Worm (Caenorhabditis elegans): ENCODE measurements around the gene ttr-20.
A peak's percentile ranks its signal among the peaks of the same experiment; 100 is the strongest.

Gene ttr-20

DNA sequence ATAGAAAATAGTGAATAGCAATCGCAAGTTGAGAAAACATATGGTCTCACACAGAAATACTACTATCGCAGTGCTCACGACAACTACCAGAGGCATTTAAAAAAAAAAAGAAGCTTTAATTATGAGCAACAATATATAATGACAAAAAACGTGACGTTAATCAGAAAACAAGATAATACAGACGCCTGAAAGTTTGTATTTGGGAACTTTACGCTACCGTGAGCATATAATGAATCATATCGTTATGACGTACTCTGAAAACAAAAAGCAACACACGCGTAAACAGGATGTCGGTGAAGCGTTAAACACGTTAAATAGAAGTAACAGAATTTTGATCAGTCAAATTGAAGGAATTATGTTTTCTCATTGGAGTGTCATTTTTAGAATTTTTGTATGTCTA, 20.7 kb upstream of the ttr-20 start, which contains the start of gene srbc-71:
srbc-71 (minus strand) TSS at position 101 of the 400 bp plus-strand sequence.
- TF ChIP-seq nhr-237 (tag; optimal IDR thresholded peaks at IDR 0.05), result no peak
- no peak for TF ChIP-seq ceh-39 (tag; optimal IDR thresholded peaks at IDR 0.05)
- no peak for TF ChIP-seq M03D4.4 (tag; optimal IDR thresholded peaks at IDR 0.05)
- no peak for TF ChIP-seq drap-1 (GFP tag; optimal IDR thresholded peaks at IDR 0.05)

- TF ChIP-seq ceh-39 (tag; optimal IDR thresholded peaks at IDR 0.05) (no peak), pha-4 (tag; optimal IDR thresholded peaks at IDR 0.05) (no peak), drap-1 (GFP tag; optimal IDR thresholded peaks at IDR 0.05) (no peak), lsy-2 (tag; optimal IDR thresholded peaks at IDR 0.05) (no peak), ztf-11 (tag; optimal IDR thresholded peaks at IDR 0.05) (no peak), nhr-237 (tag; optimal IDR thresholded peaks at IDR 0.05) (no peak), ceh-43 (GFP tag; optimal IDR thresholded peaks at IDR 0.05) (no peak), mls-2 (tag; optimal IDR thresholded peaks at IDR 0.05) (no peak), ham-2 (GFP tag; optimal IDR thresholded peaks at IDR 0.05) (no peak)
Measured at ce11 chrIV:4227917-4228316, 18.7 kb upstream of the ttr-20 start, which contains the start of gene srbc-70. TSS of gene srbc-70 (minus strand) at chrIV:4228017.

DNA sequence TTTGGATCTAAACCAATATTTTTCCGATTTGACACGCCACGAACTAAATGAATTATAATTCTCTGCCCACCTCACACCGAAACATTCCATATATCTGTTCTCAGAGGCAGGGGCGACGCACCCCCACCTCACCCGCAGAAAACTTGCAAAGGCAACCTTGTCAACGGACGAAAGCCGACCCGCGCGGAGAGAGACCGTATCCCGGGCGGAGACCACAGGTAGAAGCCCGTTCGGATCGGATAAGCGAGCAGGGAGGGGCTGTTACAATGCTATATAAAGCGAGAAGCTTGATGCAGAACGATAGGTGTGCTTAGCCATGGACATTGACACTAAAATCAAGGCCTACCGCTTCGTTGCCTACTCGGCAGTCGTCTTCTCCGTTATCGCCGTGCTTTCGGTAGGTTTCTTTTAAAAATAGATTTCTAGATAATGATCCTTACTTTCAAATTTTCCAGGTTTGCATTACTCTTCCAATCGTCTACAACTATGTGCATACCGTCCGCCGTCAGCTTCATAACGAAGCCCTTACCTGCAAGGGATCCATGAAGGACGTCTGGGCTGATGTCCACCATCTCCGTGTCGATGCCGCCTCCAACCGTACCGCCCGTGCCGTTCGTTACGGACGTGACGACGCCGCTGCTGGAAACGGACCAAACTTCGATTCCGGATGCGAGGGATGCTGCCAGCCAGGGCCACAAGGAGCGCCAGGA, 11.1 kb upstream of the ttr-20 start, which contains the start of the genes zipt-2.2 and dpy-13:
zipt-2.2 (minus strand) TSS at position 51 of the 710 bp plus-strand sequence.
dpy-13 (plus strand) TSS at position 300 of the 710 bp plus-strand sequence.
- TF ChIP-seq lsy-2 (tag; optimal IDR thresholded peaks at IDR 0.05), result no peak
- TF ChIP-seq ham-2 (GFP tag; optimal IDR thresholded peaks at IDR 0.05), result peak; percentile 68

DNA sequence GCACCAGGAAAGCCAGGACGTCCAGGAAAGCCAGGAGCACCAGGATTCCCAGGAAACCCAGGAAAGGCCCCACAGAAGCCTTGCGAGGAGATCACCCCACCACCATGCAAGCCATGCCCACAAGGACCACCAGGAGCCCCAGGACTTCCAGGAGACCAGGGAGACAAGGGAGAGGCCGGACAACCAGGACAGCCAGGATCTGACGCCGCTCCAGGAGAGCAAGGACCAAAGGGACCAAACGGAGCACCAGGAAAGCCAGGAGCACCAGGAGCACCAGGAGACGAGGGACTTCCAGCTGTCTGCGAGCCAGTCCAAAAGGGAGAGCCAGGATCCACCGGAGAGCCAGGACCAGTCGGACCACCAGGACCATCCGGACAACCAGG, 10.6 kb upstream of the ttr-20 start:
- no peak for TF ChIP-seq unc-62 (GFP tag; optimal IDR thresholded peaks at IDR 0.05)
- TF ChIP-seq unc-120 (tag; optimal IDR thresholded peaks at IDR 0.05; ENCODE audit: poor library complexity, severe bottlenecking), result no peak
- no peak for TF ChIP-seq pha-4 (tag; optimal IDR thresholded peaks at IDR 0.05)
- no peak for TF ChIP-seq lin-13 (tag; optimal IDR thresholded peaks at IDR 0.05)
- TF ChIP-seq mab-5 (tag; optimal IDR thresholded peaks at IDR 0.05), result no peak
- no peak for TF ChIP-seq mls-2 (tag; optimal IDR thresholded peaks at IDR 0.05)
- no peak for TF ChIP-seq ceh-83 (GFP tag; optimal IDR thresholded peaks at IDR 0.05)
- TF ChIP-seq hlh-1 (tag; optimal IDR thresholded peaks at IDR 0.05), result no peak
- no peak for TF ChIP-seq nhr-12 (tag; optimal IDR thresholded peaks at IDR 0.05)
- TF ChIP-seq lin-32 (GFP tag; optimal IDR thresholded peaks at IDR 0.05), result no peak
- no peak for TF ChIP-seq tbx-8 (GFP tag; optimal IDR thresholded peaks at IDR 0.05)
- no peak for TF ChIP-seq elt-1 (tag; optimal IDR thresholded peaks at IDR 0.05; ENCODE audit: borderline replicate concordance, insufficient read depth)
- no peak for TF ChIP-seq ztf-11 (tag; optimal IDR thresholded peaks at IDR 0.05)
- no peak for TF ChIP-seq lsy-2 (tag; optimal IDR thresholded peaks at IDR 0.05)
- TF ChIP-seq elt-3 (tag; optimal IDR thresholded peaks at IDR 0.05), result no peak
- no peak for TF ChIP-seq drap-1 (GFP tag; optimal IDR thresholded peaks at IDR 0.05)
- TF ChIP-seq ceh-43 (GFP tag; optimal IDR thresholded peaks at IDR 0.05), result no peak
- TF ChIP-seq bed-3 (GFP tag; optimal IDR thresholded peaks at IDR 0.05), result no peak

DNA sequence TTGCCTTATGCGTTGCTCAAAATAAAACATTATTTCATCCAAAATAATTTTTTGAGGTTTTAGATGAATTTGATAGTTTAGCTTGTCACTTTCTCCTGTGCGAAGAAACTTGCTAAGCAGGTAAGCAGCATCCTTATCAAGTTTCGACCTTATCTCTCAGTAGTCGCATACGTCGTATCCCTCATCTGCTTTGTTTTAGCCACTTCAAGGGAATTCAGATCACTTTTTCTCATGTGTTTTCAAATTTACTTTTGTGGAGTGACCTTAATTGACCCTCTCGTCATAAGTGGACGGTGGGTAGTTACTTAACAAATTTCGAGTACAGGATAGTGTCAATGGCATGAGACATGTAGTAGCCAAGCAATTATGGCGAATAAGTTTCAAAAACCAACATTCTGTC, 9.9 kb upstream of the ttr-20 start:
- TF ChIP-seq lsy-2 (tag; optimal IDR thresholded peaks at IDR 0.05), result no peak
- no peak for TF ChIP-seq snpc-4 (tag; optimal IDR thresholded peaks at IDR 0.05)
- TF ChIP-seq elt-1 (tag; optimal IDR thresholded peaks at IDR 0.05; ENCODE audit: borderline replicate concordance, insufficient read depth), result no peak
- no peak for TF ChIP-seq mep-1 (tag; optimal IDR thresholded peaks at IDR 0.05)
- TF ChIP-seq tbx-8 (GFP tag; optimal IDR thresholded peaks at IDR 0.05), result no peak
- no peak for TF ChIP-seq ceh-83 (GFP tag; optimal IDR thresholded peaks at IDR 0.05)
- TF ChIP-seq ceh-43 (GFP tag; optimal IDR thresholded peaks at IDR 0.05), result no peak
- no peak for TF ChIP-seq mab-5 (tag; optimal IDR thresholded peaks at IDR 0.05)

- TF ChIP-seq unc-62 (GFP tag; optimal IDR thresholded peaks at IDR 0.05) (no peak), ceh-39 (tag; optimal IDR thresholded peaks at IDR 0.05) (no peak), nhr-237 (tag; optimal IDR thresholded peaks at IDR 0.05) (no peak), M03D4.4 (tag; optimal IDR thresholded peaks at IDR 0.05) (no peak), flh-1 (GFP tag; optimal IDR thresholded peaks at IDR 0.05) (no peak), sptf-1 (tag; optimal IDR thresholded peaks at IDR 0.05) (no peak), lin-32 (GFP tag; optimal IDR thresholded peaks at IDR 0.05) (no peak), ces-1 (GFP tag; optimal IDR thresholded peaks at IDR 0.05) (no peak), ceh-83 (GFP tag; optimal IDR thresholded peaks at IDR 0.05) (no peak), zip-8 (tag; optimal IDR thresholded peaks at IDR 0.05) (no peak), ham-2 (GFP tag; optimal IDR thresholded peaks at IDR 0.05) (no peak), lsy-2 (tag; optimal IDR thresholded peaks at IDR 0.05) (no peak), bed-3 (GFP tag; optimal IDR thresholded peaks at IDR 0.05) (no peak), mab-5 (tag; optimal IDR thresholded peaks at IDR 0.05) (no peak), snpc-4 (tag; optimal IDR thresholded peaks at IDR 0.05) (no peak)
Measured at ce11 chrIV:4243830-4244406, 2.7 kb upstream of the ttr-20 start.
